Worm (Caenorhabditis elegans) whole organism, young adult: ENCODE measurements around the gene C28H8.2.

Experiments used
- B0035.1 ChIP-seq: sonication (generic microtip); optimal IDR thresholded peaks from 2 replicates; lab custom pipeline; 2016; ENCODE audit warnings: missing genetic modification characterization, mild to moderate bottlenecking, missing compliant biosample characterization, missing genotype, missing genetic modification reagents
- B0261.1 ChIP-seq: sonication (generic microtip); optimal IDR thresholded peaks from 2 replicates; lab custom pipeline; 2016; ENCODE audit warnings: mild to moderate bottlenecking, missing genetic modification characterization, moderate library complexity, missing compliant biosample characterization
- F33H1.4 ChIP-seq: fragments of 200-800 bp; sonication (Bioruptor generic); IDR thresholded peaks from 2 replicates; pipeline ENCODE4 v1.3.6; 2022; ENCODE audit warnings: missing genetic modification reagents, missing genetic modification characterization, missing compliant biosample characterization
- F49E8.2 ChIP-seq: sonication (generic microtip); optimal IDR thresholded peaks from 3 replicates; lab custom pipeline; 2017; ENCODE audit warnings: missing genetic modification characterization, mild to moderate bottlenecking, missing compliant biosample characterization, antibody characterized with exemption, moderate library complexity; ENCODE audit not compliant: insufficient read depth
- F55B11.4 ChIP-seq: sonication (generic microtip); optimal IDR thresholded peaks from 2 replicates; lab custom pipeline; 2016; ENCODE audit warnings: missing compliant biosample characterization, missing genetic modification characterization, borderline replicate concordance; ENCODE audit not compliant: insufficient read depth
- F57A8.1 ChIP-seq: fragments of 200-800 bp; sonication (Bioruptor generic); optimal IDR thresholded peaks from 2 replicates; lab custom pipeline; 2018; ENCODE audit warnings: mild to moderate bottlenecking, missing genetic modification characterization, moderate library complexity, missing compliant biosample characterization
- F57C9.4 ChIP-seq: sonication (generic microtip); optimal IDR thresholded peaks from 2 replicates; lab custom pipeline; 2017; ENCODE audit warnings: mild to moderate bottlenecking, missing genetic modification characterization, missing compliant biosample characterization
- Y53G8AR.9 ChIP-seq: fragments of 200-800 bp; sonication (Bioruptor generic); conservative IDR thresholded peaks from 2 replicates; pipeline ENCODE4 v1.3.6; 2022; ENCODE audit warnings: missing genetic modification reagents, missing genetic modification characterization, missing compliant biosample characterization
- Y56A3A.18 ChIP-seq: fragments of 200-800 bp; sonication (Bioruptor generic); IDR thresholded peaks from 2 replicates; pipeline ENCODE4 v1.3.6; 2022; ENCODE audit warnings: missing genetic modification reagents, missing genetic modification characterization, missing compliant biosample characterization
- ZK185.1 ChIP-seq: sonication (generic microtip); optimal IDR thresholded peaks from 2 replicates; lab custom pipeline; 2016; ENCODE audit warnings: mild to moderate bottlenecking, missing genetic modification characterization, missing compliant biosample characterization; ENCODE audit not compliant: poor library complexity, severe bottlenecking
- ccch-3 ChIP-seq: fragments of 200-800 bp; sonication (Bioruptor generic); optimal IDR thresholded peaks from 2 replicates; lab custom pipeline; 2018; ENCODE audit warnings: mild to moderate bottlenecking, missing genetic modification characterization, missing compliant biosample characterization
- cebp-1 ChIP-seq, 2 experiments: fragments of 200-800 bp in 1 of 2; sonication (Bioruptor generic) in 1 of 2; sonication (generic microtip) in 1 of 2; IDR thresholded peaks in 1 of 2; optimal IDR thresholded peaks in 1 of 2; 2 replicates each; pipeline versions ENCODE4 v1.3.6 to Lab custom; 2017 to 2022; ENCODE audit warnings: missing compliant biosample characterization in 2 of 2, missing genetic modification characterization in 2 of 2, mild to moderate bottlenecking in 1 of 2, missing genetic modification reagents in 1 of 2, moderate library complexity in 1 of 2
- cebp-2 ChIP-seq: fragments of 200-800 bp; sonication (Bioruptor generic); IDR thresholded peaks from 2 replicates; pipeline ENCODE4 v1.3.6; 2022; ENCODE audit warnings: missing genetic modification characterization, missing compliant biosample characterization
- ceh-58 ChIP-seq: fragments of 200-800 bp; sonication (Bioruptor generic); IDR thresholded peaks from 2 replicates; pipeline ENCODE4 v1.3.6; 2022; ENCODE audit warnings: missing genetic modification characterization, missing compliant biosample characterization
- ceh-79 ChIP-seq: sonication (generic microtip); optimal IDR thresholded peaks from 2 replicates; lab custom pipeline; 2017; ENCODE audit warnings: mild to moderate bottlenecking, missing genetic modification characterization, missing compliant biosample characterization
- die-1 ChIP-seq: sonication (generic microtip); optimal IDR thresholded peaks from 2 replicates; lab custom pipeline; 2016; ENCODE audit warnings: missing genotype, mild to moderate bottlenecking, missing genetic modification characterization, missing compliant biosample characterization
- egl-44 ChIP-seq: fragments of 200-800 bp; sonication (Bioruptor generic); IDR thresholded peaks from 2 replicates; pipeline ENCODE4 v1.3.6; 2022; ENCODE audit warnings: missing genetic modification reagents, missing genetic modification characterization, missing compliant biosample characterization
- fkh-3 ChIP-seq: sonication (generic microtip); optimal IDR thresholded peaks from 2 replicates; lab custom pipeline; 2016; ENCODE audit warnings: mild to moderate bottlenecking, missing genetic modification characterization, missing compliant biosample characterization
- gei-17 ChIP-seq: fragments of 200-800 bp; sonication (Bioruptor generic); optimal IDR thresholded peaks from 2 replicates; lab custom pipeline; 2018; ENCODE audit warnings: mild to moderate bottlenecking, missing genetic modification characterization, missing compliant biosample characterization
- hlh-12 ChIP-seq: sonication (generic microtip); optimal IDR thresholded peaks from 2 replicates; lab custom pipeline; 2016; ENCODE audit warnings: missing genetic modification characterization, missing compliant biosample characterization
- hmg-1.2 ChIP-seq: fragments of 200-800 bp; sonication (Bioruptor generic); IDR thresholded peaks from 2 replicates; pipeline ENCODE4 v1.3.6; 2022; ENCODE audit warnings: missing genetic modification reagents, missing genetic modification characterization, missing compliant biosample characterization
- hrde-1 ChIP-seq: sonication (generic microtip); optimal IDR thresholded peaks from 2 replicates; lab custom pipeline; 2016; ENCODE audit warnings: missing genetic modification characterization, mild to moderate bottlenecking, missing compliant biosample characterization, moderate library complexity, missing genotype, missing genetic modification reagents, borderline replicate concordance
- hsf-1 ChIP-seq: fragments of 200-800 bp; sonication (Bioruptor generic); IDR thresholded peaks from 2 replicates; pipeline ENCODE4 v1.3.6; 2022; ENCODE audit warnings: missing genetic modification reagents, missing genetic modification characterization, missing compliant biosample characterization
- let-607 ChIP-seq, 2 experiments: fragments of 200-800 bp in 1 of 2; sonication (Bioruptor generic) in 1 of 2; sonication (generic microtip) in 1 of 2; optimal IDR thresholded peaks; 2 replicates each; lab custom pipeline; 2016 to 2018; ENCODE audit warnings: mild to moderate bottlenecking in 2 of 2, missing compliant biosample characterization in 2 of 2, missing genetic modification characterization in 2 of 2, moderate library complexity in 2 of 2, missing genotype in 1 of 2
- lin-35 ChIP-seq, 3 experiments: fragments of 150-350 bp in 2 of 3; sonication (generic microtip) in 1 of 3; optimal IDR thresholded peaks; 2 replicates each; lab custom pipeline; 2014 to 2018; ENCODE audit warnings: missing biosample characterization in 3 of 3, missing genetic modification characterization in 3 of 3, missing genetic modification reagents in 3 of 3
- lin-54 ChIP-seq: fragments of 200-800 bp; sonication (Bioruptor generic); optimal IDR thresholded peaks from 2 replicates; lab custom pipeline; 2018; ENCODE audit warnings: mild to moderate bottlenecking, missing genetic modification characterization, missing compliant biosample characterization
- lsl-1 ChIP-seq: fragments of 200-800 bp; sonication (Bioruptor generic); optimal IDR thresholded peaks from 2 replicates; lab custom pipeline; 2018; ENCODE audit warnings: mild to moderate bottlenecking, missing genetic modification characterization, moderate library complexity, missing compliant biosample characterization
- madf-10 ChIP-seq: sonication (generic microtip); optimal IDR thresholded peaks from 2 replicates; lab custom pipeline; 2016; ENCODE audit warnings: mild to moderate bottlenecking, missing genetic modification characterization, missing compliant biosample characterization
- madf-8 ChIP-seq: fragments of 200-800 bp; sonication (Bioruptor generic); conservative IDR thresholded peaks from 2 replicates; pipeline ENCODE4 v1.3.6; 2022; ENCODE audit warnings: missing genetic modification reagents, missing genetic modification characterization, missing compliant biosample characterization
- mes-4 ChIP-seq: sonication (generic microtip); optimal IDR thresholded peaks from 2 replicates; lab custom pipeline; 2016; ENCODE audit warnings: missing genotype, missing genetic modification characterization, missing compliant biosample characterization
- nfya-1 ChIP-seq: sonication (generic microtip); optimal IDR thresholded peaks from 2 replicates; lab custom pipeline; 2017; ENCODE audit warnings: antibody characterized with exemption, missing compliant biosample characterization, missing genetic modification characterization, borderline replicate concordance; ENCODE audit not compliant: insufficient read depth
- nhr-179 ChIP-seq: sonication (generic microtip); optimal IDR thresholded peaks from 2 replicates; lab custom pipeline; 2016; ENCODE audit warnings: mild to moderate bottlenecking, missing genetic modification characterization, missing compliant biosample characterization
- nhr-27 ChIP-seq: fragments of 200-800 bp; sonication (Bioruptor generic); optimal IDR thresholded peaks from 2 replicates; lab custom pipeline; 2018; ENCODE audit warnings: mild to moderate bottlenecking, missing genetic modification characterization, moderate library complexity, missing compliant biosample characterization
- nhr-80 ChIP-seq: sonication (generic microtip); optimal IDR thresholded peaks from 2 replicates; lab custom pipeline; 2016; ENCODE audit warnings: missing genetic modification characterization, missing compliant biosample characterization
- rec-8 ChIP-seq, 2 experiments: sonication (generic microtip); optimal IDR thresholded peaks; 2 replicates each; lab custom pipeline; 2016; ENCODE audit warnings: mild to moderate bottlenecking in 2 of 2, missing genetic modification characterization in 2 of 2, missing genetic modification reagents in 2 of 2, missing genotype in 2 of 2, missing biosample characterization in 1 of 2, missing compliant biosample characterization in 1 of 2, moderate library complexity in 1 of 2
- sea-2 ChIP-seq: fragments of 200-800 bp; sonication (Bioruptor generic); IDR thresholded peaks from 2 replicates; pipeline ENCODE4 v1.3.6; 2022; ENCODE audit warnings: missing genetic modification characterization, missing compliant biosample characterization
- snpc-3.4 ChIP-seq: sonication (generic microtip); optimal IDR thresholded peaks from 2 replicates; lab custom pipeline; 2017; ENCODE audit warnings: missing genetic modification characterization, mild to moderate bottlenecking, missing compliant biosample characterization, antibody characterized with exemption, moderate library complexity, missing genotype, missing genetic modification reagents
- somi-1 ChIP-seq: fragments of 200-800 bp; sonication (Bioruptor generic); optimal IDR thresholded peaks from 2 replicates; lab custom pipeline; 2018; ENCODE audit warnings: mild to moderate bottlenecking, missing genetic modification characterization, missing compliant biosample characterization
- tbx-9 ChIP-seq: sonication (generic microtip); optimal IDR thresholded peaks from 2 replicates; lab custom pipeline; 2016; ENCODE audit warnings: borderline replicate concordance, missing genetic modification characterization, inconsistent platforms, missing compliant biosample characterization
- unc-130 ChIP-seq: sonication (generic microtip); optimal IDR thresholded peaks from 2 replicates; lab custom pipeline; 2016; ENCODE audit warnings: missing genetic modification reagents, missing genetic modification characterization, missing compliant biosample characterization
- unc-62 ChIP-seq: fragments of 150-350 bp; optimal IDR thresholded peaks from 2 replicates; lab custom pipeline; 2014; ENCODE audit warnings: missing biosample characterization, missing genetic modification reagents, missing genetic modification characterization
- ztf-25 ChIP-seq: fragments of 200-800 bp; sonication (Bioruptor generic); IDR thresholded peaks from 2 replicates; pipeline ENCODE4 v1.3.6; 2022; ENCODE audit warnings: missing genetic modification reagents, missing genetic modification characterization, missing compliant biosample characterization
- ztf-26 ChIP-seq: sonication (generic microtip); optimal IDR thresholded peaks from 2 replicates; lab custom pipeline; 2017; ENCODE audit warnings: missing genetic modification characterization, missing compliant biosample characterization
- ztf-6 ChIP-seq: fragments of 200-800 bp; sonication (Bioruptor generic); IDR thresholded peaks from 2 replicates; pipeline ENCODE4 v1.3.6; 2022; ENCODE audit warnings: missing genetic modification reagents, missing genetic modification characterization, missing compliant biosample characterization

The C28H8.2 gene

ce11 chrIII:5876140-5876675 lies 43.9 kb upstream of the C28H8.2 start, which contains the start of gene aldo-2 (continued):
- TF ChIP-seq nhr-27 (tag; lab: Kevin White, UChicago) (no peak), ztf-25 (GFP tag; lab: Robert Waterston, UW) (0 out of 2 replicates have a peak, but pooled peaks have one; percentile 54), F55B11.4 (tag; lab: Kevin White, UChicago) (no peak), Y56A3A.18 (peak; percentile 49; the same call in 1 of the 2 replicates), B0035.1 (tag; lab: Kevin White, UChicago) (no peak), nhr-179 (tag; lab: Kevin White, UChicago) (no peak), die-1 (tag; lab: Kevin White, UChicago) (no peak), F49E8.2 (tag; lab: Kevin White, UChicago) (peak; percentile 15), ceh-58 (GFP tag; lab: Robert Waterston, UW) (no peak), cebp-2 (no peak), madf-10 (no peak), F33H1.4 (GFP tag; lab: Robert Waterston, UW) (peak; percentile 84), lsl-1 (GFP tag; lab: Kevin White, UChicago) (peak; percentile 82), unc-62 (GFP tag; lab: Kevin White, UChicago) (no peak), tbx-9 (no peak), madf-8 (GFP tag; lab: Robert Waterston, UW) (peak; percentile 97), somi-1 (no peak)

- TF ChIP-seq ccch-3 (GFP tag; lab: Kevin White, UChicago) = no peak
- TF ChIP-seq F57C9.4 (tag; lab: Kevin White, UChicago) = no peak
- no peak for TF ChIP-seq snpc-3.4 (tag; lab: Kevin White, UChicago)
- TF ChIP-seq fkh-3 = no peak
- TF ChIP-seq cebp-1 (GFP tag; IDR thresholded peaks at IDR 0.05; lab: Robert Waterston, UW) = no peak
- TF ChIP-seq cebp-1 (tag; optimal IDR thresholded peaks at IDR 0.05; lab: Kevin White, UChicago) = peak; percentile 8
- no peak for TF ChIP-seq ceh-79 (tag; lab: Kevin White, UChicago)
- TF ChIP-seq hrde-1 (tag; lab: Kevin White, UChicago) = no peak
- no peak for TF ChIP-seq sea-2 (GFP tag; lab: Robert Waterston, UW)
- no peak for TF ChIP-seq rec-8 (tag; optimal IDR thresholded peaks at IDR 0.05; lab: Kevin White, UChicago)
- no peak for TF ChIP-seq unc-130 (GFP tag; lab: Kevin White, UChicago)
- TF ChIP-seq let-607 (tag; optimal IDR thresholded peaks at IDR 0.05; lab: Kevin White, UChicago) = peak in 1 of 2 experiments; percentile 27
- no peak for TF ChIP-seq gei-17
- TF ChIP-seq ZK185.1 (tag; lab: Kevin White, UChicago) = no peak
- TF ChIP-seq ztf-6 = no peak
- peak; percentile 2 for TF ChIP-seq ztf-26 (tag; lab: Kevin White, UChicago)
- TF ChIP-seq lin-35 (GFP tag; optimal IDR thresholded peaks at IDR 0.05; lab: Kevin White, UChicago) = no peak
- TF ChIP-seq nfya-1 (tag; lab: Kevin White, UChicago) = no peak
- TF ChIP-seq Y53G8AR.9 (GFP tag; lab: Robert Waterston, UW) = no peak
- no peak for TF ChIP-seq F57A8.1
- TF ChIP-seq mes-4 (tag; lab: Kevin White, UChicago) = no peak
- TF ChIP-seq B0261.1 (tag; lab: Kevin White, UChicago) = no peak
- TF ChIP-seq egl-44 (GFP tag; lab: Robert Waterston, UW) = no peak
- TF ChIP-seq hlh-12 (tag; lab: Kevin White, UChicago) = no peak
- peak; percentile 4 for TF ChIP-seq lin-54
- TF ChIP-seq nhr-80 = peak; percentile 29
- TF ChIP-seq Y56A3A.18 = no peak
- TF ChIP-seq hsf-1 (GFP tag; lab: Robert Waterston, UW) = 0 out of 2 replicates have a peak, but pooled peaks have one; percentile 20
- 0 out of 2 replicates have a peak, but pooled peaks have one; percentile 7 for TF ChIP-seq hmg-1.2
Observed at ce11 chrIII:5876867-5877641, 43.1 kb upstream of the C28H8.2 start.
